Fruit fly (Drosophila melanogaster): ENCODE measurements around the gene CG32266.

The CG32266 gene

DNA sequence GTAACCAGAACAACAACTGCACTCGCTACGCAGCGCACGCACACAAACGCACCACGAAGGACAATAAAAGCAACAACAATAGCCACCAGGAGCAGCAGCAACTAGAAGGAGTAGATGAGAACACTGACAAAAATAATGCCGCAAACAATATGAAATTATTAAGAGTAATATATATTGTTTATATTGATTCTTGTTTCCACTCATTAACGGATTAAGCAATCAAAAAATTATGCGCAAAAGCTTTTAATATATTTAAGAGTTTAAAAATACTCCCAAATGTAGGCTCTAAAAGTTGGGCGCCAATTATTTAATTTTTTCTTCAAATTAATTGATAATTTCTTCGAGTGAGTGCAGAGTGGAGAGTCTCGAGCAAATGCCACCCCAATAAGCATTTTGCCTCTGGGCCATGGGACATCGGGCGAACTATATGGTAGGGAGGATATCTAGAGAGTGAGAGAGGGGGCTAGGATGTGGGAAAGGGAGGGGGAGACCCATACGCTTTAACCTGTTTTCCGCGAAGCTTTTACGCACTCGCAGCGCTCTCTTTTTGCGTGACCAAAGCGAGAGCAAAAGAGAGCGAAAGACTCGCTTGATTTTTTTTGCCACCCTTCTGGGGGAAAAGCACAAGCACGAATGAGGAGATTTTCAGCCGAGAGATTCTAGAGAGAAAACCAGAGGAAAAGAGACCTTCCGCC, 34.3 kb downstream of the CG32266 start, which contains the start of gene Rdh (continued):
- TF ChIP-seq HmgZ (tag; optimal IDR thresholded peaks at IDR 0.05) (peak; percentile 32), CG1647 (GFP tag; optimal IDR thresholded peaks at IDR 0.05) (peak; percentile 41), mam (GFP tag; optimal IDR thresholded peaks at IDR 0.05) (peak; percentile 51), Hr3 (GFP tag; optimal IDR thresholded peaks at IDR 0.05) (peak; percentile 73), GATAe (GFP tag; conservative IDR thresholded peaks at IDR 0.05) (no peak), crol (GFP tag; IDR thresholded peaks at IDR 0.05) (peak; percentile 72), Max (GFP tag; optimal IDR thresholded peaks at IDR 0.05) (peak; percentile 77), CG17186 (GFP tag; optimal IDR thresholded peaks at IDR 0.05) (no peak), pho (GFP tag; optimal IDR thresholded peaks at IDR 0.05) (peak; percentile 21), CoRest (tag; optimal IDR thresholded peaks at IDR 0.05) (peak; percentile 86), MESR4 (GFP tag; optimal IDR thresholded peaks at IDR 0.05) (no peak), Vsx1 (GFP tag; optimal IDR thresholded peaks at IDR 0.05) (peak; percentile 66), MTF-1 (GFP tag; optimal IDR thresholded peaks at IDR 0.05; ENCODE audit: borderline replicate concordance) (peak; percentile 29), pros (GFP tag; optimal IDR thresholded peaks at IDR 0.05) (peak; percentile 75), wek (GFP tag; optimal IDR thresholded peaks at IDR 0.05) (no peak), rib (GFP tag; IDR thresholded peaks at IDR 0.05) (peak; percentile 34; the same call in 1 of the 2 replicates), Lhr (GFP tag; optimal IDR thresholded peaks at IDR 0.05) (peak; percentile 22), grn (GFP tag; optimal IDR thresholded peaks at IDR 0.05) (no peak), CG10274 (GFP tag; optimal IDR thresholded peaks at IDR 0.05) (peak; percentile 50), CG18764 (GFP tag; optimal IDR thresholded peaks at IDR 0.05) (peak; percentile 52), H2.0 (GFP tag; IDR thresholded peaks at IDR 0.05) (no peak), dimm (GFP tag; IDR thresholded peaks at IDR 0.05) (no peak), CG4424 (GFP tag; optimal IDR thresholded peaks at IDR 0.05) (peak; percentile 69), luna (GFP tag; optimal IDR thresholded peaks at IDR 0.05) (no peak), CG34224 (GFP tag; IDR thresholded peaks at IDR 0.05; ENCODE audit: partially characterized antibody) (peak; percentile 30; the same call in 1 of the 3 replicates), CG31365 (tag; optimal IDR thresholded peaks at IDR 0.05) (peak; percentile 37), HLH4C (GFP tag; IDR thresholded peaks at IDR 0.05; ENCODE audit: partially characterized antibody) (no peak), CkIIα-i1 (GFP tag; IDR thresholded peaks at IDR 0.05) (no peak), pb (GFP tag; optimal IDR thresholded peaks at IDR 0.05) (no peak), CG33213 (GFP tag; optimal IDR thresholded peaks at IDR 0.05) (no peak), pum (GFP tag; optimal IDR thresholded peaks at IDR 0.05) (peak; percentile 7), sob (GFP tag; IDR thresholded peaks at IDR 0.05) (peak; percentile 63), PHDP (tag; optimal IDR thresholded peaks at IDR 0.05) (peak; percentile 82), Hmr (GFP tag; optimal IDR thresholded peaks at IDR 0.05) (peak; percentile 93), NfI (GFP tag; optimal IDR thresholded peaks at IDR 0.05) (peak; percentile 80), Asciz (GFP tag; optimal IDR thresholded peaks at IDR 0.05) (peak; percentile 65), repo (GFP tag; optimal IDR thresholded peaks at IDR 0.05) (no peak), CG7357 (GFP tag; IDR thresholded peaks at IDR 0.05) (peak; percentile 49; the same call in 2 of the 3 replicates), chinmo (GFP tag; IDR thresholded peaks at IDR 0.05; ENCODE audit: partially characterized antibody) (peak; percentile 67; the same call in 1 of the 4 replicates), ase (GFP tag; IDR thresholded peaks at IDR 0.05) (0 out of 3 replicates have a peak, but pooled peaks have one; percentile 54), lilli (GFP tag; optimal IDR thresholded peaks at IDR 0.05) (peak; percentile 65), Aef1 (GFP tag; IDR thresholded peaks at IDR 0.05) (peak; percentile 62), maf-S (GFP tag; optimal IDR thresholded peaks at IDR 0.05) (no peak), dm (GFP tag; optimal IDR thresholded peaks at IDR 0.05) (no peak), Gsc (GFP tag; IDR thresholded peaks at IDR 0.05) (no peak), exex (tag; optimal IDR thresholded peaks at IDR 0.05) (peak; percentile 48), tin (GFP tag; optimal IDR thresholded peaks at IDR 0.05) (peak; percentile 71), bbx (GFP tag; IDR thresholded peaks at IDR 0.05; ENCODE audit: partially characterized antibody) (no peak), eyg (GFP tag; optimal IDR thresholded peaks at IDR 0.05) (no peak)

Data from whole organism, embryonic.